Worm (Caenorhabditis elegans): ENCODE data around the gene dhs-22.

DNA sequence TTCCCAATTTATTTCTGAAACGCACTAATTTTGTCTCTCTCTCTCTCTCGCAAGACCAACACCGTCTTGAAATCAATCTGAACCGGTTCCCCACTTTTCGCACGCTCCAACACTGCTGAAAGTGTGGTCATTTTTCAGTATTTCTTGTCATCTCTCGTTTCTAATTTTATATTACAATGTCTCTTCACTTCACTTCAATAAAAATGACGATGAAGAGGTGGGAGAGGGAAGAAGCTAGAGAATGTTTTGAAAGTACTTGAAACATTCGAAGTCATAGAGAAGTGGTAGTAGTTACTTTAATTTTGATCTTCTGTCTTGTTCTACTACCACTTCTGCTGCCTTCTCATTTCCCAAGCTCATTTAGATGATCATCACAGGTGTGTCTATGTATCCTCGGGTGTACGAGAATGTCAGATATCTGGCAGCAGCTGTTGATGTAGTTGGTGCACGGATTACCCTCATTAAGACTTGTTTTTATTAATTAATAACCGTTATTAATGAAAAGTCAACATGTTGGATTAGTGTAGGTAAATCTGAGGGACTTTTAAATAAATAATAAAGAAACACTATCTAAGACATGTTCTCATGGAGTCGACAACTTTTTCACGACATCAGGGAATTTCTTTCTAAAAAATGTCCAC, 17.0 kb upstream of the dhs-22 start:
- TF ChIP-seq unc-62 (GFP tag; optimal IDR thresholded peaks at IDR 0.05 in 1 of 2) (peak in 1 of 2 experiments; percentile 57), unc-62 (tag; optimal IDR thresholded peaks at IDR 0.05) (no peak), daf-19 (GFP tag; conservative IDR thresholded peaks at IDR 0.05) (no peak), mdt-29 (GFP tag; IDR thresholded peaks at IDR 0.05) (no peak), nhr-11 (tag; optimal IDR thresholded peaks at IDR 0.05) (no peak), lsy-2 (tag; optimal IDR thresholded peaks at IDR 0.05) (no peak), dpl-1 (GFP tag; optimal IDR thresholded peaks at IDR 0.05) (no peak), ZK546.5 (tag; optimal IDR thresholded peaks at IDR 0.05) (no peak), lin-39 (tag; optimal IDR thresholded peaks at IDR 0.05) (no peak), lin-29 (GFP tag; IDR thresholded peaks at IDR 0.05) (no peak), jun-1 (tag; optimal IDR thresholded peaks at IDR 0.05) (no peak), nhr-28 (tag; optimal IDR thresholded peaks at IDR 0.05) (no peak)

Measured in whole organism, L4 larva.